Fruit fly (Drosophila melanogaster) whole organism, embryonic: ENCODE data around the gene Baldspot.
A peak's percentile ranks its signal among the peaks of the same experiment; 100 is the strongest.

ENCODE experiments used
- ATbp ChIP-seq: fragments of 200-800 bp; sonication (Bioruptor generic); optimal IDR thresholded peaks from 2 replicates; lab custom pipeline; 2017; ENCODE audit warnings: missing biosample characterization, mild to moderate bottlenecking, missing genetic modification characterization, missing genetic modification reagents
- Ada2b ChIP-seq: fragments of 200-800 bp; sonication (Bioruptor generic); IDR thresholded peaks from 2 replicates; pipeline ENCODE4 v1.3.6; 2022; ENCODE audit warnings: missing biosample characterization, missing genetic modification characterization
- Adf1 ChIP-seq: fragments of 200-800 bp; sonication (Bioruptor generic); IDR thresholded peaks from 2 replicates; pipeline ENCODE4 v1.3.6; 2022; ENCODE audit warnings: missing biosample characterization, missing genetic modification characterization
- Asciz ChIP-seq: fragments of 200-800 bp; sonication (Bioruptor generic); optimal IDR thresholded peaks from 2 replicates; lab custom pipeline; 2017; ENCODE audit warnings: missing biosample characterization, mild to moderate bottlenecking, missing genetic modification characterization, missing genetic modification reagents
- Awh ChIP-seq: fragments of 200-800 bp; sonication (Bioruptor generic); IDR thresholded peaks from 2 replicates; pipeline ENCODE4, ENCODE4 v1.3.6; 2022; ENCODE audit warnings: missing biosample characterization, missing genetic modification characterization
- B-H2 ChIP-seq: fragments of 200-800 bp; sonication (Bioruptor generic); optimal IDR thresholded peaks from 2 replicates; lab custom pipeline; 2018; ENCODE audit warnings: missing biosample characterization, mild to moderate bottlenecking, missing genetic modification characterization
- CG10321 ChIP-seq: fragments of 200-800 bp; sonication (Bioruptor generic); IDR thresholded peaks from 2 replicates; pipeline ENCODE4 v1.3.6; 2022; ENCODE audit warnings: missing biosample characterization, missing genetic modification characterization
- CG15011 ChIP-seq: fragments of 200-800 bp; sonication (Bioruptor generic); optimal IDR thresholded peaks from 3 replicates; lab custom pipeline; 2018; ENCODE audit warnings: missing biosample characterization, mild to moderate bottlenecking, missing genetic modification characterization
- CG1529 ChIP-seq: fragments of 200-800 bp; sonication (Bioruptor generic); optimal IDR thresholded peaks from 3 replicates; lab custom pipeline; 2018; ENCODE audit warnings: missing biosample characterization, missing genetic modification characterization
- CG1832 ChIP-seq: fragments of 200-800 bp; sonication (Bioruptor generic); optimal IDR thresholded peaks from 2 replicates; lab custom pipeline; 2017; ENCODE audit warnings: missing biosample characterization, mild to moderate bottlenecking, missing genetic modification characterization, inconsistent platforms
- CG18476 ChIP-seq: fragments of 200-800 bp; sonication (Bioruptor generic); optimal IDR thresholded peaks from 2 replicates; lab custom pipeline; 2016; ENCODE audit warnings: missing biosample characterization, mild to moderate bottlenecking, missing genetic modification characterization
- CG32767 ChIP-seq: fragments of 200-800 bp; sonication (Bioruptor generic); IDR thresholded peaks from 2 replicates; pipeline ENCODE4 v1.3.6; 2022; ENCODE audit warnings: missing biosample characterization, missing genetic modification characterization
- CG3281 ChIP-seq: fragments of 200-800 bp; sonication (Bioruptor generic); optimal IDR thresholded peaks from 3 replicates; lab custom pipeline; 2017; ENCODE audit warnings: missing biosample characterization, mild to moderate bottlenecking, missing genetic modification characterization
- CG3726 ChIP-seq: fragments of 200-800 bp; sonication (Bioruptor generic); IDR thresholded peaks from 3 replicates; pipeline ENCODE4, ENCODE4 v1.3.6; 2022; ENCODE audit warnings: missing biosample characterization, missing genetic modification characterization
- CG4730 ChIP-seq: fragments of 200-800 bp; sonication (Bioruptor generic); IDR thresholded peaks from 2 replicates; pipeline ENCODE4 v1.3.6; 2022; ENCODE audit warnings: missing biosample characterization, missing genetic modification characterization
- CG6813 ChIP-seq: fragments of 200-800 bp; sonication (Bioruptor generic); optimal IDR thresholded peaks from 2 replicates; lab custom pipeline; 2017; ENCODE audit warnings: missing biosample characterization, missing genetic modification characterization, mild to moderate bottlenecking, moderate library complexity, missing genetic modification reagents
- CG7839 ChIP-seq: fragments of 200-800 bp; sonication (Bioruptor generic); optimal IDR thresholded peaks from 3 replicates; lab custom pipeline; 2018; ENCODE audit warnings: missing biosample characterization, mild to moderate bottlenecking, missing genetic modification characterization, moderate library complexity
- CG7928 ChIP-seq: fragments of 200-800 bp; sonication (Bioruptor generic); optimal IDR thresholded peaks from 2 replicates; lab custom pipeline; 2017; ENCODE audit warnings: missing biosample characterization, mild to moderate bottlenecking, missing genetic modification characterization
- CoRest ChIP-seq: fragments of 200-800 bp; sonication (Bioruptor generic); optimal IDR thresholded peaks from 3 replicates; lab custom pipeline; 2018; ENCODE audit warnings: missing biosample characterization, mild to moderate bottlenecking, missing genetic modification characterization, moderate library complexity
- Ets65A ChIP-seq: fragments of 200-800 bp; sonication (Bioruptor generic); peaks from one replicate; lab custom pipeline; 2016; ENCODE audit warnings: missing biosample characterization, missing genetic modification characterization
- Gsc ChIP-seq: fragments of 200-800 bp; sonication (Bioruptor generic); IDR thresholded peaks from 2 replicates; pipeline ENCODE4 v1.3.6; 2022; ENCODE audit warnings: missing biosample characterization, missing genetic modification characterization
- Gug ChIP-seq: fragments of 200-800 bp; sonication (Bioruptor generic); IDR thresholded peaks from 4 replicates; pipeline ENCODE4 v1.3.6; 2022; ENCODE audit warnings: missing biosample characterization, missing genetic modification characterization
- HLHmδ ChIP-seq: fragments of 200-800 bp; sonication (Bioruptor generic); optimal IDR thresholded peaks from 2 replicates; lab custom pipeline; 2018; ENCODE audit warnings: missing biosample characterization, mild to moderate bottlenecking, missing genetic modification characterization, moderate library complexity
- Hmr ChIP-seq: fragments of 200-800 bp; sonication (Bioruptor generic); optimal IDR thresholded peaks from 3 replicates; lab custom pipeline; 2017; ENCODE audit warnings: mild to moderate bottlenecking, missing biosample characterization, missing genetic modification reagents, missing genetic modification characterization
- MTF-1 ChIP-seq: fragments of 200-800 bp; sonication (Bioruptor generic); optimal IDR thresholded peaks from 2 replicates; lab custom pipeline; 2018; ENCODE audit warnings: missing biosample characterization, mild to moderate bottlenecking, missing genetic modification characterization, borderline replicate concordance
- Mad ChIP-seq: fragments of 200-800 bp; sonication (Bioruptor generic); optimal IDR thresholded peaks from 2 replicates; lab custom pipeline; 2016; ENCODE audit warnings: missing biosample characterization, missing genetic modification characterization
- Max ChIP-seq: fragments of 200-800 bp; sonication (Bioruptor generic); optimal IDR thresholded peaks from 2 replicates; lab custom pipeline; 2016; ENCODE audit warnings: missing biosample characterization, mild to moderate bottlenecking, missing genetic modification characterization
- Med ChIP-seq: fragments of 200-800 bp; sonication (Bioruptor generic); peaks from one replicate; lab custom pipeline; 2016; ENCODE audit warnings: missing biosample characterization, missing genetic modification characterization, mild to moderate bottlenecking, inconsistent platforms, moderate library complexity
- NC2α ChIP-seq: fragments of 200-800 bp; sonication (Bioruptor generic); optimal IDR thresholded peaks from 2 replicates; lab custom pipeline; 2016; ENCODE audit warnings: missing biosample characterization, missing genetic modification characterization
- Ravus ChIP-seq: fragments of 200-800 bp; sonication (Bioruptor generic); IDR thresholded peaks from 2 replicates; pipeline ENCODE4 v1.3.6; 2022; ENCODE audit warnings: missing biosample characterization, missing genetic modification characterization
- Six4 ChIP-seq: fragments of 200-800 bp; sonication (Bioruptor generic); optimal IDR thresholded peaks from 2 replicates; lab custom pipeline; 2016; ENCODE audit warnings: missing biosample characterization, missing genetic modification characterization
- Spps ChIP-seq: fragments of 200-800 bp; sonication (Bioruptor generic); optimal IDR thresholded peaks from 2 replicates; lab custom pipeline; 2018; ENCODE audit warnings: missing biosample characterization, mild to moderate bottlenecking, missing genetic modification characterization
- Usf ChIP-seq: fragments of 200-800 bp; sonication (Bioruptor generic); optimal IDR thresholded peaks from 2 replicates; lab custom pipeline; 2017; ENCODE audit warnings: missing genotype, missing biosample characterization, missing genetic modification characterization
- Xbp1 ChIP-seq: fragments of 200-800 bp; sonication (Bioruptor generic); optimal IDR thresholded peaks from 3 replicates; lab custom pipeline; 2016; ENCODE audit warnings: missing biosample characterization, mild to moderate bottlenecking, missing genetic modification characterization
- ato ChIP-seq: fragments of 200-800 bp; sonication (Bioruptor generic); IDR thresholded peaks from 2 replicates; pipeline ENCODE4 v1.3.6; 2022; ENCODE audit warnings: missing biosample characterization, missing genetic modification characterization; ENCODE audit not compliant: partially characterized antibody
- croc ChIP-seq: fragments of 200-800 bp; sonication (Bioruptor generic); conservative IDR thresholded peaks from 3 replicates; pipeline ENCODE4 v1.3.6; 2022; ENCODE audit warnings: missing biosample characterization, missing genetic modification characterization
- dmrt99B ChIP-seq: fragments of 200-800 bp; sonication (Bioruptor generic); optimal IDR thresholded peaks from 2 replicates; lab custom pipeline; 2018; ENCODE audit warnings: missing biosample characterization, mild to moderate bottlenecking, missing genetic modification characterization, moderate library complexity
- dpn ChIP-seq, 2 experiments: fragments of 200-800 bp; sonication (Bioruptor generic); optimal IDR thresholded peaks; 3 replicates each; lab custom pipeline; 2016; ENCODE audit warnings: missing biosample characterization in 2 of 2, missing genetic modification characterization in 2 of 2
- exex ChIP-seq: fragments of 200-800 bp; sonication (Bioruptor generic); optimal IDR thresholded peaks from 4 replicates; lab custom pipeline; 2018; ENCODE audit warnings: missing biosample characterization, mild to moderate bottlenecking, missing genetic modification characterization, moderate library complexity
- gce ChIP-seq: fragments of 200-800 bp; sonication (Bioruptor generic); IDR thresholded peaks from 3 replicates; pipeline ENCODE4 v1.3.6; 2022; ENCODE audit warnings: missing biosample characterization, missing genetic modification characterization
- gro ChIP-seq: fragments of 200-800 bp; sonication (Bioruptor generic); optimal IDR thresholded peaks from 2 replicates; lab custom pipeline; 2016; ENCODE audit warnings: missing biosample characterization, missing genetic modification characterization
- hb ChIP-seq: fragments of 200-800 bp; sonication (Bioruptor generic); IDR thresholded peaks from 3 replicates; pipeline ENCODE4 v1.3.6; 2022; ENCODE audit warnings: missing biosample characterization, missing genetic modification characterization; ENCODE audit not compliant: partially characterized antibody
- hbn ChIP-seq: fragments of 200-800 bp; sonication (Bioruptor generic); IDR thresholded peaks from 2 replicates; pipeline ENCODE4 v1.3.6; 2022; ENCODE audit warnings: missing biosample characterization, missing genetic modification characterization; ENCODE audit not compliant: partially characterized antibody
- pfk ChIP-seq: fragments of 200-800 bp; sonication (Bioruptor generic); optimal IDR thresholded peaks from 2 replicates; lab custom pipeline; 2018; ENCODE audit warnings: missing biosample characterization, mild to moderate bottlenecking, missing genetic modification characterization, moderate library complexity
- salm ChIP-seq: fragments of 200-800 bp; sonication (Bioruptor generic); optimal IDR thresholded peaks from 2 replicates; lab custom pipeline; 2018; ENCODE audit warnings: missing biosample characterization, mild to moderate bottlenecking, missing genetic modification characterization
- slbo ChIP-seq: fragments of 200-800 bp; sonication (Bioruptor generic); IDR thresholded peaks from 2 replicates; pipeline ENCODE4 v1.3.6; 2022; ENCODE audit warnings: missing biosample characterization, missing genetic modification characterization
- sna ChIP-seq: fragments of 200-800 bp; sonication (Bioruptor generic); IDR thresholded peaks from 2 replicates; pipeline ENCODE4 v1.3.6; 2022; ENCODE audit warnings: missing biosample characterization, missing genetic modification characterization; ENCODE audit not compliant: partially characterized antibody
- tgo ChIP-seq: fragments of 200-800 bp; sonication (Bioruptor generic); IDR thresholded peaks from 3 replicates; pipeline ENCODE4 v1.3.6; 2022; ENCODE audit warnings: missing biosample characterization, missing genetic modification characterization
- unpg ChIP-seq: fragments of 200-800 bp; sonication (Bioruptor generic); optimal IDR thresholded peaks from 3 replicates; lab custom pipeline; 2018; ENCODE audit warnings: missing biosample characterization, mild to moderate bottlenecking, missing genetic modification characterization, moderate library complexity
- vfl ChIP-seq: fragments of 200-800 bp; sonication (Bioruptor generic); optimal IDR thresholded peaks from 2 replicates; lab custom pipeline; 2016; ENCODE audit warnings: missing biosample characterization, missing genetic modification characterization

The Baldspot gene

dm6 chr3L:16635566-16636210, 25.7 kb downstream of the Baldspot start (continued):
- TF ChIP-seq CoRest (tag; lab: Kevin White, UChicago) (peak; percentile 33), hbn (GFP tag; lab: Robert Waterston, UW) (no peak), CG6813 (GFP tag; lab: Kevin White, UChicago) (no peak), Usf (GFP tag; lab: Kevin White, UChicago) (no peak), croc (GFP tag; lab: Robert Waterston, UW) (peak; percentile 20; the same call in 1 of the 3 replicates), CG7928 (GFP tag; lab: Kevin White, UChicago) (no peak), Ada2b (GFP tag; lab: Robert Waterston, UW) (no peak), Gsc (GFP tag; lab: Robert Waterston, UW) (no peak), tgo (GFP tag; lab: Robert Waterston, UW) (no peak), Xbp1 (peak; percentile 26), vfl (no peak), Mad (GFP tag; lab: Kevin White, UChicago) (no peak), pfk (no peak), exex (tag; lab: Kevin White, UChicago) (no peak), MTF-1 (GFP tag; lab: Kevin White, UChicago) (no peak), ato (no peak), Six4 (no peak), HLHmδ (GFP tag; lab: Kevin White, UChicago) (no peak), Hmr (GFP tag; lab: Kevin White, UChicago) (no peak), dmrt99B (peak; percentile 16), CG1529 (GFP tag; lab: Kevin White, UChicago) (peak; percentile 8), Adf1 (GFP tag; lab: Robert Waterston, UW) (no peak), Asciz (GFP tag; lab: Kevin White, UChicago) (no peak), CG3281 (GFP tag; lab: Kevin White, UChicago) (no peak), gce (no peak), Awh (GFP tag; lab: Robert Waterston, UW) (no peak), CG4730 (GFP tag; lab: Robert Waterston, UW) (no peak), unpg (GFP tag; lab: Kevin White, UChicago) (peak; percentile 27), gro (GFP tag; lab: Kevin White, UChicago) (no peak), hb (GFP tag; lab: Robert Waterston, UW) (no peak), CG10321 (GFP tag; lab: Robert Waterston, UW) (no peak), ATbp (no peak), CG1832 (GFP tag; lab: Kevin White, UChicago) (no peak), B-H2 (GFP tag; lab: Kevin White, UChicago) (no peak), Ets65A (no peak), Max (GFP tag; lab: Kevin White, UChicago) (no peak), CG15011 (GFP tag; lab: Kevin White, UChicago) (no peak), CG7839 (peak; percentile 58), slbo (no peak), NC2α (GFP tag; lab: Kevin White, UChicago) (no peak), CG18476 (GFP tag; lab: Kevin White, UChicago) (no peak), Spps (tag; lab: Kevin White, UChicago) (no peak), CG32767 (GFP tag; lab: Robert Waterston, UW) (no peak), Ravus (GFP tag; lab: Robert Waterston, UW) (no peak), Gug (no peak), sna (no peak), Med (GFP tag; lab: Kevin White, UChicago) (peak; percentile 42), salm (tag; lab: Kevin White, UChicago) (no peak), CG3726 (GFP tag; lab: Robert Waterston, UW) (no peak), dpn (GFP tag; optimal IDR thresholded peaks at IDR 0.05; lab: Kevin White, UChicago) (peak in 1 of 2 experiments; percentile 15)
